Worm (Caenorhabditis elegans) whole organism, late embryonic: ENCODE data around the gene K08F9.3.
"Not testable (repeated sequence)": the region's sequence is repeated elsewhere in the genome, so short reads cannot be mapped to it uniquely, and the experiment has no call there.

Source experiments
- C08G9.2 ChIP-seq: sonication (generic microtip); optimal IDR thresholded peaks from 2 replicates; lab custom pipeline; 2016; ENCODE audit warnings: mild to moderate bottlenecking, missing genetic modification characterization, moderate library complexity, missing compliant biosample characterization
- F13H6.1 ChIP-seq: sonication (generic microtip); optimal IDR thresholded peaks from 2 replicates; lab custom pipeline; 2016; ENCODE audit warnings: missing genetic modification characterization, missing compliant biosample characterization
- K02D7.2 ChIP-seq: sonication (generic microtip); optimal IDR thresholded peaks from 2 replicates; lab custom pipeline; 2017; ENCODE audit warnings: mild to moderate bottlenecking, missing genetic modification characterization, missing compliant biosample characterization
- Y22D7AL.16 ChIP-seq: sonication (generic microtip); optimal IDR thresholded peaks from 2 replicates; lab custom pipeline; 2016; ENCODE audit warnings: missing genetic modification characterization, missing compliant biosample characterization
- ceh-18 ChIP-seq: sonication (generic microtip); optimal IDR thresholded peaks from 2 replicates; lab custom pipeline; 2016; ENCODE audit warnings: missing genetic modification characterization, missing compliant biosample characterization
- ceh-19 ChIP-seq: fragments of 200-800 bp; sonication (Bioruptor generic); optimal IDR thresholded peaks from 2 replicates; lab custom pipeline; 2018; ENCODE audit warnings: mild to moderate bottlenecking, missing genetic modification characterization, missing compliant biosample characterization
- ceh-2 ChIP-seq: sonication (generic microtip); optimal IDR thresholded peaks from 2 replicates; lab custom pipeline; 2016; ENCODE audit warnings: missing genotype, missing genetic modification characterization, missing compliant biosample characterization
- ceh-22 ChIP-seq: sonication (generic microtip); optimal IDR thresholded peaks from 2 replicates; lab custom pipeline; 2017; ENCODE audit warnings: missing biosample characterization, missing genetic modification characterization
- ceh-30 ChIP-seq: fragments of 150-350 bp; optimal IDR thresholded peaks from 2 replicates; lab custom pipeline; 2014; ENCODE audit warnings: missing biosample characterization, missing genetic modification characterization
- ceh-31 ChIP-seq: sonication (generic microtip); optimal IDR thresholded peaks from 2 replicates; lab custom pipeline; 2016; ENCODE audit warnings: missing genetic modification characterization, missing compliant biosample characterization
- ceh-45 ChIP-seq: fragments of 200-800 bp; sonication (Bioruptor generic); IDR thresholded peaks from 2 replicates; pipeline ENCODE4 v1.3.6; 2022; ENCODE audit warnings: missing genetic modification reagents, missing genetic modification characterization, missing compliant biosample characterization
- ceh-9 ChIP-seq: sonication (generic microtip); optimal IDR thresholded peaks from 2 replicates; lab custom pipeline; 2016; ENCODE audit warnings: mild to moderate bottlenecking, missing genetic modification characterization, inconsistent platforms, missing compliant biosample characterization
- dve-1 ChIP-seq: sonication (generic microtip); optimal IDR thresholded peaks from 2 replicates; lab custom pipeline; 2017; ENCODE audit warnings: antibody characterized with exemption, mild to moderate bottlenecking, missing genetic modification characterization, missing compliant biosample characterization
- elt-4 ChIP-seq: sonication (generic microtip); optimal IDR thresholded peaks from 2 replicates; lab custom pipeline; 2016; ENCODE audit warnings: missing genetic modification characterization, missing compliant biosample characterization
- ets-4 ChIP-seq: sonication (generic microtip); optimal IDR thresholded peaks from 2 replicates; lab custom pipeline; 2016; ENCODE audit warnings: missing genetic modification characterization, missing compliant biosample characterization
- fax-1 ChIP-seq: sonication (generic microtip); optimal IDR thresholded peaks from 2 replicates; lab custom pipeline; 2016; ENCODE audit warnings: missing genotype, missing genetic modification characterization, missing compliant biosample characterization
- gmeb-2 ChIP-seq: sonication (generic microtip); optimal IDR thresholded peaks from 2 replicates; lab custom pipeline; 2016; ENCODE audit warnings: missing genetic modification characterization, inconsistent platforms, missing compliant biosample characterization
- lim-6 ChIP-seq: sonication (generic microtip); optimal IDR thresholded peaks from 2 replicates; lab custom pipeline; 2016; ENCODE audit warnings: missing genetic modification characterization, missing compliant biosample characterization
- madf-2 ChIP-seq: sonication (generic microtip); optimal IDR thresholded peaks from 2 replicates; lab custom pipeline; 2017; ENCODE audit warnings: missing genetic modification characterization, missing compliant biosample characterization
- nfya-1 ChIP-seq: sonication (generic microtip); optimal IDR thresholded peaks from 2 replicates; lab custom pipeline; 2017; ENCODE audit warnings: missing genetic modification characterization, mild to moderate bottlenecking, missing compliant biosample characterization, antibody characterized with exemption, moderate library complexity
- nhr-232 ChIP-seq: sonication (generic microtip); optimal IDR thresholded peaks from 2 replicates; lab custom pipeline; 2016; ENCODE audit warnings: missing genetic modification characterization, missing compliant biosample characterization
- pag-3 ChIP-seq: sonication (generic microtip); optimal IDR thresholded peaks from 2 replicates; lab custom pipeline; 2016; ENCODE audit warnings: missing compliant biosample characterization, missing genetic modification characterization, borderline replicate concordance
- pax-1 ChIP-seq: fragments of 150-350 bp; optimal IDR thresholded peaks from 2 replicates; lab custom pipeline; 2014; ENCODE audit warnings: missing biosample characterization, missing genetic modification characterization
- pha-2 ChIP-seq: sonication (generic microtip); optimal IDR thresholded peaks from 2 replicates; lab custom pipeline; 2017; ENCODE audit warnings: mild to moderate bottlenecking, missing genetic modification characterization, missing compliant biosample characterization
- pha-4 ChIP-seq: fragments of 150-350 bp; optimal IDR thresholded peaks from 2 replicates; lab custom pipeline; 2018; ENCODE audit warnings: missing biosample characterization, missing genetic modification reagents, missing genetic modification characterization
- pros-1 ChIP-seq: fragments of 150-350 bp; optimal IDR thresholded peaks from 2 replicates; lab custom pipeline; 2014; ENCODE audit warnings: missing biosample characterization, missing genetic modification reagents, missing genetic modification characterization
- ref-2 ChIP-seq: sonication (generic microtip); optimal IDR thresholded peaks from 2 replicates; lab custom pipeline; 2016; ENCODE audit warnings: missing genetic modification characterization, missing compliant biosample characterization
- sdc-2 ChIP-seq: sonication (generic microtip); optimal IDR thresholded peaks from 2 replicates; lab custom pipeline; 2016; ENCODE audit warnings: missing genotype, missing genetic modification characterization, missing compliant biosample characterization
- sox-2 ChIP-seq: fragments of 200-800 bp; sonication (Bioruptor generic); IDR thresholded peaks from 2 replicates; pipeline ENCODE4 v1.3.6; 2022; ENCODE audit warnings: missing genetic modification reagents, missing genetic modification characterization, missing compliant biosample characterization
- sox-4 ChIP-seq: sonication (generic microtip); optimal IDR thresholded peaks from 2 replicates; lab custom pipeline; 2017; ENCODE audit warnings: mild to moderate bottlenecking, missing genetic modification characterization, inconsistent platforms, missing compliant biosample characterization
- tbx-2 ChIP-seq: sonication (generic microtip); optimal IDR thresholded peaks from 2 replicates; lab custom pipeline; 2016; ENCODE audit warnings: missing genetic modification characterization, missing compliant biosample characterization
- tbx-7 ChIP-seq: sonication (generic microtip); optimal IDR thresholded peaks from 2 replicates; lab custom pipeline; 2016; ENCODE audit warnings: missing genotype, missing genetic modification characterization, missing compliant biosample characterization
- ttx-3 ChIP-seq: sonication (generic microtip); optimal IDR thresholded peaks from 2 replicates; lab custom pipeline; 2016; ENCODE audit warnings: missing genetic modification reagents, missing genetic modification characterization, missing compliant biosample characterization
- unc-42 ChIP-seq: sonication (generic microtip); optimal IDR thresholded peaks from 2 replicates; lab custom pipeline; 2016; ENCODE audit warnings: missing genotype, missing genetic modification characterization, missing compliant biosample characterization
- unc-86 ChIP-seq: sonication (generic microtip); optimal IDR thresholded peaks from 2 replicates; lab custom pipeline; 2016; ENCODE audit warnings: missing genetic modification characterization, missing compliant biosample characterization
- ztf-16 ChIP-seq: sonication (generic microtip); optimal IDR thresholded peaks from 2 replicates; lab custom pipeline; 2017; ENCODE audit warnings: missing genetic modification characterization, missing compliant biosample characterization

Gene K08F9.3

ce11 chrV:15125162-15125561 lies 15.2 kb upstream of the K08F9.3 start, which contains the start of gene ugt-30:
Gene ugt-30 (minus strand): TSS chrV:15125262.
- TF ChIP-seq pha-4, gmeb-2, ceh-2 (tag; lab: Kevin White, UChicago): not testable (repeated sequence)

ce11 chrV:15127413-15127812 lies 12.9 kb upstream of the K08F9.3 start, which contains the start of gene srj-27:
Gene srj-27 (minus strand): TSS chrV:15127513.
- TF ChIP-seq unc-42 (tag; lab: Kevin White, UChicago) (no peak), pag-3 (no peak), lim-6 (tag; lab: Kevin White, UChicago) (no peak), madf-2 (tag; lab: Kevin White, UChicago) (no peak), tbx-7 (no peak), dve-1 (tag; lab: Kevin White, UChicago) (no peak), ref-2 (no peak), K02D7.2 (no peak), F13H6.1 (tag; lab: Kevin White, UChicago) (no peak), ceh-2 (tag; lab: Kevin White, UChicago) (no peak), pha-2 (tag; lab: Kevin White, UChicago) (no peak), unc-86 (tag; lab: Kevin White, UChicago) (no peak), ceh-18 (tag; lab: Kevin White, UChicago) (no peak), ceh-9 (tag; lab: Kevin White, UChicago) (no peak), ceh-22 (tag; lab: Kevin White, UChicago) (no peak), elt-4 (tag; lab: Kevin White, UChicago) (no peak), pax-1 (no peak), sdc-2 (tag; lab: Kevin White, UChicago) (no peak)

- TF ChIP-seq unc-42 (tag; lab: Kevin White, UChicago) (no peak), fax-1 (tag; lab: Kevin White, UChicago) (no peak)
These were observed 12.4 kb upstream of the K08F9.3 start, which contains the start of gene srr-7 for ce11 chrV:15127955-15128354. Gene srr-7 (plus strand): TSS chrV:15128255.

- TF ChIP-seq nfya-1 (no peak), ceh-31 (tag; lab: Kevin White, UChicago) (no peak), fax-1 (tag; lab: Kevin White, UChicago) (no peak), pros-1 (no peak), C08G9.2 (tag; lab: Kevin White, UChicago) (no peak), ceh-45 (GFP tag; lab: Robert Waterston, UW) (no peak), ceh-18 (tag; lab: Kevin White, UChicago) (no peak), sdc-2 (tag; lab: Kevin White, UChicago) (no peak), ceh-19 (GFP tag; lab: Kevin White, UChicago) (no peak), sox-2 (GFP tag; lab: Robert Waterston, UW) (no peak), sox-4 (tag; lab: Kevin White, UChicago) (no peak), nhr-232 (tag; lab: Kevin White, UChicago) (no peak), ztf-16 (tag; lab: Kevin White, UChicago) (no peak), ceh-30 (tag; lab: Kevin White, UChicago) (no peak), Y22D7AL.16 (no peak), pha-4 (tag; lab: Kevin White, UChicago) (no peak), ttx-3 (no peak), tbx-2 (tag; lab: Kevin White, UChicago) (no peak), ets-4 (tag; lab: Kevin White, UChicago) (no peak)
These were observed 7.9 kb upstream of the K08F9.3 start, which contains the start of gene str-171 for ce11 chrV:15132423-15132822. Gene str-171 (minus strand): TSS chrV:15132523.
